Worm (Caenorhabditis elegans): Measurements from ENCODE around the gene sru-15.

Gene sru-15

DNA sequence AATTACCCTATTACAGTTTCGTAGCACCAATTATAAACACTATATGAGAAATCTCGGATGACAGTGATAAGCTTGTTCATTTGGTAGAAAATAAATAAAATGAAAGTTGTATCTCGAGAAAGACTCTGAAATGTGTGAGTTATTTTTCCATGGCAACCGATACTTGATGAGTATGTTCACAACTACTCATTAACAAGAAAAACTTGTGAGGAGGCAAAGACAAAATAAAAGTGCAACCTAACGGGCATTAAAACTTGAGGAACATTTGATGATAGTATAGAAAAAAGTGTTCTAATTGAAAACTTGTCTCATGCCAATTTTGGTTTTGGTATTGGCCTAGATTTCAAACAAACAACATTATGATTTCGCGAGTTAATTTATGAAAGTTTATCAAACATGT lies 40.5 kb downstream of the sru-15 start, which contains the start of gene gcy-27:
Gene gcy-27 (minus strand): TSS at position 101 of the 400 bp plus-strand sequence.
- TF ChIP-seq lsy-27 (tag; optimal IDR thresholded peaks at IDR 0.05; ENCODE audit: borderline replicate concordance, insufficient read depth) (no peak), tbp1 (GFP tag; optimal IDR thresholded peaks at IDR 0.05) (no peak), hmg-20 (GFP tag; IDR thresholded peaks at IDR 0.05) (no peak), D2030.7 (GFP tag; IDR thresholded peaks at IDR 0.05) (no peak), ztf-3 (GFP tag; optimal IDR thresholded peaks at IDR 0.05) (no peak), nhr-120 (GFP tag; IDR thresholded peaks at IDR 0.05) (no peak), madf-8 (GFP tag; conservative IDR thresholded peaks at IDR 0.05) (no peak), ceh-91 (GFP tag; IDR thresholded peaks at IDR 0.05) (no peak), cebp-2 (GFP tag; IDR thresholded peaks at IDR 0.05) (no peak), B0336.3 (GFP tag; IDR thresholded peaks at IDR 0.05) (no peak), nhr-179 (tag; optimal IDR thresholded peaks at IDR 0.05) (no peak), F23B12.7 (tag; optimal IDR thresholded peaks at IDR 0.05; ENCODE audit: insufficient read depth) (no peak), madf-10 (tag; optimal IDR thresholded peaks at IDR 0.05) (no peak), lag-1 (GFP tag; IDR thresholded peaks at IDR 0.05) (no peak)

DNA sequence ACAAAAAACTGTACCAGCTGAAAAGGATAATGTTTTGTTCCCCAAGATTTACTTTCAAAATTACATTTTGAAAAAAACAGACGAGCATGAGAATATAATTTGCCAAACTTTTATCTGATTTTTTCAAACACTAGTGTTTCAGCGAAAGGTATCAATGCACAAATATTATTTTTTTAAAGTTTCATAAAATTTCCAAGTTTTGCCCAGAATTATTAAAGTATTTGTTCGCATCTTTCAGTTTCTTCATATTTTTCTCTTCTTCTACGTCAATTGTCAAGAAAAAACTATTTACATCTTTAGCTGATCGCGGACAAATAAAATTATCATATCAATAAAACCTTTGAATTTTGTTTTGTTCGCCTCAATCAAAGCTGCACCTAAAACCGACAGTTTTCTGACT lies 41.0 kb downstream of the sru-15 start, which contains the start of gene C06A12.8:
Gene C06A12.8 (plus strand): TSS at position 301 of the 400 bp plus-strand sequence.
- no peak for TF ChIP-seq mcd-1 (GFP tag; IDR thresholded peaks at IDR 0.05)
- no peak for TF ChIP-seq nhr-179 (tag; optimal IDR thresholded peaks at IDR 0.05)
- no peak for TF ChIP-seq cebp-1 (GFP tag; IDR thresholded peaks at IDR 0.05)
- TF ChIP-seq cebp-1 (tag; optimal IDR thresholded peaks at IDR 0.05), result no peak
- TF ChIP-seq attf-5 (GFP tag; optimal IDR thresholded peaks at IDR 0.05), result no peak
- TF ChIP-seq ztf-22 (GFP tag; optimal IDR thresholded peaks at IDR 0.05), result no peak
- TF ChIP-seq snpc-1.1 (tag; optimal IDR thresholded peaks at IDR 0.05; ENCODE audit: insufficient read depth), result no peak
- TF ChIP-seq Y95B8A.8 (GFP tag; IDR thresholded peaks at IDR 0.05), result no peak
- no peak for TF ChIP-seq mes-4 (tag; optimal IDR thresholded peaks at IDR 0.05)
- no peak for TF ChIP-seq rcor-1 (GFP tag; IDR thresholded peaks at IDR 0.05)

DNA sequence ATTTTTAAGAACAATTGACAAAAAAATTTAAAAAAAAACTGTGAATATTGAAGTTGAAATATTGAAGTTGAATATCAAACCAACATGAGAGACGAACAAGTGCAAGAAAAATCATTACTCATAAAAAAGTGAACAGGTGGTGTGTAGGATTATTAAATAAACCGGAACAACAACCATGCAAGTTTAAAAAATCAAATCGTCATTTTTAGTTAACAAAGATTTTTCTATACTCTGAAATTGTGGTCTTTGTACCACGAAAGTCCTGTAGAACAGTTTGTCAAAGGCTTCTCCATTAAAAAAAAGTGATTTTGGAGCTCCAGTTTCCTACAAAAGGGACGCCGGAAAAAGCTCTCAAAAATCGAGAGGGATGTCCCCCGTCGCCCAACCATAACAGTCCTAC lies 44.0 kb downstream of the sru-15 start, which contains the start of gene C06A12.19:
Gene C06A12.19 (minus strand): TSS at position 101 of the 400 bp plus-strand sequence.
- TF ChIP-seq ztf-3 (GFP tag; optimal IDR thresholded peaks at IDR 0.05) (no peak), F22D6.2 (tag; optimal IDR thresholded peaks at IDR 0.05) (no peak)

DNA sequence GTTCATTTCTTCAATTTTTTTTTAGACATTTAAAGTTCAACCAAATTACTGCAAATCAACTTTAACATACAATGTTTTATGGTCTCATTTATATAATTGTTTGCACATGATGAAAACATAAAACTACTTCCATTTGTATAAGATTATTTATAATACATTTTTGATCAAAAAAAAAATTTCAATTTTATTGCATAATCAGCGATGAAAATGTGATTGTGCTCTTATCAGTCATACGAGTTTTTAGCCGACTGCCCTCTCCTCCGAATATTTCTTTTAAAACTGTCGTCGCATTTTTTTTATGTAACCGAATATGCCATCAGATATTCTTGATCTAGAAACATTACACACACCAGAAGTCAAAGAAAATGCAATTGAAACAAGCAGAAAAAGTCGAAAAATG lies 44.4 kb downstream of the sru-15 start, which contains the start of gene F08A7.1:
Gene F08A7.1 (plus strand): TSS at position 191 of the 400 bp plus-strand sequence.
- TF ChIP-seq ztf-28 (GFP tag; IDR thresholded peaks at IDR 0.05), result no peak
- peak; percentile 52 for TF ChIP-seq nhr-80 (tag; optimal IDR thresholded peaks at IDR 0.05)

DNA sequence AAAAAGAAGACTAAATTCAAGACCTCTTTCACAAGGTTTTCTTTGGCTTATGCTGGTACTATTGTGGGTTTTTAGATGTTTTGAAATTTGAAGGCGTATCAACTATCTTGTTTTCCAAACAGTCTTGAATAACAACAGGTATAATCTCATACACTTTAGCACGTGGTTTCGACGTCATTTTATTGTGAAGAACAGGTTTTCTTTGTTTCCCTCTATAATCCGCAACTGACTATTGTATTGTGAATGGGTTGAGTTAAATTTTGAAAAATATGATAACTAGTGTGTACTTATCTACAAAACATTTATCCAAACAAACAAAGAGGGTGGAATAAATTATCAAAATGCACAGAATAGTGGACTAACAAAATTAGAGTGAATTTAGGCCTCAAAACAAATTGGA lies 45.2 kb downstream of the sru-15 start:
- TF ChIP-seq lin-54 (GFP tag; optimal IDR thresholded peaks at IDR 0.05) (no peak), B0035.1 (tag; optimal IDR thresholded peaks at IDR 0.05) (no peak), ceh-100 (GFP tag; IDR thresholded peaks at IDR 0.05) (no peak), F39B2.1 (GFP tag; IDR thresholded peaks at IDR 0.05) (no peak), C06A6.2 (GFP tag; conservative IDR thresholded peaks at IDR 0.05) (no peak), nhr-179 (tag; optimal IDR thresholded peaks at IDR 0.05) (no peak), F10E7.11 (tag; optimal IDR thresholded peaks at IDR 0.05) (no peak), attf-6 (GFP tag; IDR thresholded peaks at IDR 0.05) (no peak), tbp1 (GFP tag; optimal IDR thresholded peaks at IDR 0.05) (no peak), chd-7 (tag; optimal IDR thresholded peaks at IDR 0.05) (no peak), F57C9.4 (tag; optimal IDR thresholded peaks at IDR 0.05) (no peak), madf-3 (GFP tag; IDR thresholded peaks at IDR 0.05) (no peak), hlh-12 (tag; optimal IDR thresholded peaks at IDR 0.05) (no peak), madf-8 (GFP tag; conservative IDR thresholded peaks at IDR 0.05) (no peak), F22D6.2 (tag; optimal IDR thresholded peaks at IDR 0.05) (no peak), mcd-1 (GFP tag; IDR thresholded peaks at IDR 0.05) (no peak), xnd-1 (tag; optimal IDR thresholded peaks at IDR 0.05) (no peak)

Measured in whole organism, young adult.